Fruit fly (Drosophila melanogaster) whole organism, wandering third instar larva: ENCODE data around the gene Glys.

ENCODE experiments used
- Abd-B ChIP-seq: fragments of >200 bp; optimal IDR thresholded peaks from 2 replicates; lab custom pipeline; 2017; ENCODE audit warnings: missing biosample characterization, missing genetic modification characterization
- CG32264 ChIP-seq: fragments of 200-800 bp; sonication (Bioruptor generic); optimal IDR thresholded peaks from 2 replicates; lab custom pipeline; 2016; ENCODE audit warnings: missing biosample characterization, missing genetic modification characterization
- CG9705 ChIP-seq: fragments of 200-800 bp; sonication (Bioruptor generic); optimal IDR thresholded peaks from 2 replicates; lab custom pipeline; 2018; ENCODE audit warnings: missing biosample characterization, mild to moderate bottlenecking, missing genetic modification characterization
- CrebA ChIP-seq: fragments of 200-800 bp; sonication (Bioruptor generic); optimal IDR thresholded peaks from 2 replicates; lab custom pipeline; 2016; ENCODE audit warnings: missing biosample characterization, mild to moderate bottlenecking, missing genetic modification characterization, borderline replicate concordance
- Dfd ChIP-seq: fragments of >200 bp; optimal IDR thresholded peaks from 2 replicates; lab custom pipeline; 2017; ENCODE audit warnings: missing biosample characterization, missing genetic modification characterization
- Dif ChIP-seq: fragments of 200-275, 200-300 bp; sonication (Bioruptor generic); optimal IDR thresholded peaks from 2 replicates; lab custom pipeline; 2018; ENCODE audit warnings: missing biosample characterization, missing genetic modification characterization; ENCODE audit not compliant: partially characterized antibody
- GATAd ChIP-seq: sonication (Bioruptor generic); optimal IDR thresholded peaks from 2 replicates; lab custom pipeline; 2016; ENCODE audit warnings: missing biosample characterization, missing genetic modification characterization
- HLH106 ChIP-seq: fragments of 200-800 bp; optimal IDR thresholded peaks from 3 replicates; lab custom pipeline; 2019; ENCODE audit warnings: missing biosample characterization, mild to moderate bottlenecking, missing genetic modification characterization, moderate library complexity
- Hnf4 ChIP-seq: fragments of 200-800 bp; sonication (Bioruptor generic); optimal IDR thresholded peaks from 2 replicates; lab custom pipeline; 2016; ENCODE audit warnings: missing biosample characterization, mild to moderate bottlenecking, missing genetic modification characterization
- Hr78 ChIP-seq: fragments of >200 bp; optimal IDR thresholded peaks from 2 replicates; lab custom pipeline; 2017; ENCODE audit warnings: missing biosample characterization, missing genetic modification characterization
- Hr83 ChIP-seq: fragments of 200-300 bp; sonication (Bioruptor generic); optimal IDR thresholded peaks from 2 replicates; lab custom pipeline; 2016; ENCODE audit warnings: missing biosample characterization, mild to moderate bottlenecking, missing genetic modification characterization, moderate library complexity; ENCODE audit not compliant: poor library complexity, severe bottlenecking
- Jra ChIP-seq: sonication (Bioruptor generic); optimal IDR thresholded peaks from 2 replicates; lab custom pipeline; 2016; ENCODE audit warnings: missing biosample characterization, missing genetic modification characterization
- Mio ChIP-seq: sonication (Bioruptor generic); optimal IDR thresholded peaks from 2 replicates; lab custom pipeline; 2016; ENCODE audit warnings: missing biosample characterization, missing genetic modification characterization
- Myc ChIP-seq: fragments of >200 bp; optimal IDR thresholded peaks from 2 replicates; lab custom pipeline; 2017
- N ChIP-seq: fragments of >200 bp; optimal IDR thresholded peaks from 2 replicates; lab custom pipeline; 2018; ENCODE audit warnings: missing biosample characterization, missing external identifiers, missing genetic modification characterization
- OdsH ChIP-seq: fragments of 200-800 bp; sonication (Bioruptor generic); optimal IDR thresholded peaks from 2 replicates; lab custom pipeline; 2016; ENCODE audit warnings: missing biosample characterization, mild to moderate bottlenecking, missing genetic modification characterization
- Rel ChIP-seq, 2 experiments: fragments of 200-800 bp; sonication (Bioruptor generic) in 1 of 2; optimal IDR thresholded peaks; 2 replicates in 1 of 2; 3 replicates in 1 of 2; lab custom pipeline; 2016 to 2019; ENCODE audit warnings: mild to moderate bottlenecking in 2 of 2, missing biosample characterization in 2 of 2, missing genetic modification characterization in 2 of 2, moderate library complexity in 1 of 2
- Sp1 ChIP-seq: fragments of 200-800 bp; sonication (Bioruptor generic); optimal IDR thresholded peaks from 3 replicates; lab custom pipeline; 2019; ENCODE audit warnings: missing biosample characterization, mild to moderate bottlenecking, missing genetic modification characterization, moderate library complexity
- Vsx2 ChIP-seq: fragments of 200-300, 225-300 bp; sonication (Bioruptor generic); optimal IDR thresholded peaks from 2 replicates; lab custom pipeline; 2018; ENCODE audit warnings: missing biosample characterization, missing genetic modification characterization; ENCODE audit not compliant: partially characterized antibody
- br ChIP-seq: fragments of 200-800 bp; sonication (Bioruptor generic); optimal IDR thresholded peaks from 2 replicates; lab custom pipeline; 2016; ENCODE audit warnings: missing biosample characterization, missing genetic modification characterization
- brk ChIP-seq: fragments of 200-800 bp; sonication (Bioruptor generic); optimal IDR thresholded peaks from 2 replicates; lab custom pipeline; 2016; ENCODE audit warnings: missing biosample characterization, mild to moderate bottlenecking, missing genetic modification characterization
- dl ChIP-seq, 2 experiments: fragments of 175-275, 200-275 bp in 1 of 2; fragments of 200-275 bp in 1 of 2; sonication (Bioruptor generic); optimal IDR thresholded peaks; lab custom pipeline; 2018; ENCODE audit warnings: mild to moderate bottlenecking in 2 of 2, missing biosample characterization in 2 of 2, missing genetic modification characterization in 2 of 2, moderate library complexity in 2 of 2; ENCODE audit not compliant: partially characterized antibody in 2 of 2, insufficient read depth in 1 of 2
- dmrt93B ChIP-seq: fragments of 200-800 bp; sonication (Bioruptor generic); optimal IDR thresholded peaks from 2 replicates; lab custom pipeline; 2018; ENCODE audit warnings: missing biosample characterization, mild to moderate bottlenecking, missing genetic modification characterization
- dsf ChIP-seq: sonication (Bioruptor generic); optimal IDR thresholded peaks from 2 replicates; lab custom pipeline; 2016; ENCODE audit warnings: missing biosample characterization, missing genetic modification characterization, borderline replicate concordance
- ey ChIP-seq: fragments of 200-800 bp; sonication (Bioruptor generic); optimal IDR thresholded peaks from 2 replicates; lab custom pipeline; 2016; ENCODE audit warnings: missing biosample characterization, missing genetic modification characterization
- foxo ChIP-seq, 2 experiments: fragments of 200-800 bp; sonication (Bioruptor generic); optimal IDR thresholded peaks; 2 replicates in 1 of 2; 3 replicates in 1 of 2; lab custom pipeline; 2016 to 2017; ENCODE audit warnings: missing biosample characterization in 2 of 2, missing genetic modification characterization in 2 of 2
- fru ChIP-seq: fragments of 200-800 bp; sonication (Bioruptor generic); optimal IDR thresholded peaks from 3 replicates; lab custom pipeline; 2016; ENCODE audit warnings: missing biosample characterization, mild to moderate bottlenecking, missing genetic modification characterization
- h ChIP-seq: fragments of 200-800 bp; sonication (Bioruptor generic); optimal IDR thresholded peaks from 3 replicates; lab custom pipeline; 2016; ENCODE audit warnings: missing biosample characterization, mild to moderate bottlenecking, missing genetic modification characterization
- jim ChIP-seq: fragments of 175-275, 200-325 bp; sonication (Bioruptor generic); optimal IDR thresholded peaks from 2 replicates; lab custom pipeline; 2016; ENCODE audit warnings: missing biosample characterization, mild to moderate bottlenecking, missing genetic modification characterization
- lola ChIP-seq: fragments of >200 bp; optimal IDR thresholded peaks from 2 replicates; lab custom pipeline; 2017; ENCODE audit warnings: missing biosample characterization, missing genetic modification characterization
- pan ChIP-seq: fragments of >200 bp; optimal IDR thresholded peaks from 2 replicates; lab custom pipeline; 2017
- psq ChIP-seq: fragments of 200-800 bp; sonication (Bioruptor generic); optimal IDR thresholded peaks from 3 replicates; lab custom pipeline; 2017; ENCODE audit warnings: missing biosample characterization, mild to moderate bottlenecking, missing genetic modification characterization, moderate library complexity
- rgr ChIP-seq: fragments of 200-800 bp; sonication (Bioruptor generic); optimal IDR thresholded peaks from 3 replicates; lab custom pipeline; 2016; ENCODE audit warnings: missing biosample characterization, mild to moderate bottlenecking, missing genetic modification characterization
- sage ChIP-seq: fragments of 200-800 bp; sonication (Bioruptor generic); optimal IDR thresholded peaks from 2 replicates; lab custom pipeline; 2016; ENCODE audit warnings: missing biosample characterization, mild to moderate bottlenecking, missing genetic modification characterization
- sv ChIP-seq: fragments of 200-800 bp; sonication (Bioruptor generic); optimal IDR thresholded peaks from 3 replicates; lab custom pipeline; 2016; ENCODE audit warnings: missing biosample characterization, missing genetic modification characterization
- tai ChIP-seq: sonication (Bioruptor generic); optimal IDR thresholded peaks from 2 replicates; lab custom pipeline; 2016; ENCODE audit warnings: missing biosample characterization, missing genetic modification characterization
- usp ChIP-seq: fragments of >200 bp; optimal IDR thresholded peaks from 2 replicates; lab custom pipeline; 2017; ENCODE audit warnings: missing biosample characterization, missing genetic modification characterization
- woc ChIP-seq: sonication (Bioruptor generic); optimal IDR thresholded peaks from 2 replicates; lab custom pipeline; 2016; ENCODE audit warnings: missing biosample characterization, mild to moderate bottlenecking, missing genetic modification characterization

The Glys gene

DNA sequence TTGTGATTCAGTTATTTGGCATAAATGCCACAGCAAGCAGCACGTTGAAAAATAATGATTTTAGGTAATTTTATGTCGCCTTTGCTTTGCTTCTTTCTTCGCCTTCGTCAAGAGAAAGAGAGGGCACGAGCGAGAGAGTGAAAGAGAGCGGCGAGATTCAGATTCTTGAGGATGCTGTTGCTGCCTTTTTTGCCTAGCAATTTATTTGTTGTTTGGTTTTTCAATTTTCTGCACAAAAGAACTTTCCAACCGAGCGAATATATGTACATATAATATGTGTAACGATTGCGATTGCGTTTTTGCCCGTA, 52.4 kb downstream of the Glys start:
- TF ChIP-seq Mio (GFP tag; lab: Kevin White, UChicago), result no peak
- peak in 1 of 2 experiments; percentile 1 for TF ChIP-seq dl (GFP tag; optimal IDR thresholded peaks at IDR 0.05; lab: Kevin White, UChicago; ENCODE audit: insufficient read depth in 1 of 2, partially characterized antibody in 2 of 2)
- TF ChIP-seq GATAd, result no peak
- no peak for TF ChIP-seq Myc (lab: Kevin White, UChicago)
- no peak for TF ChIP-seq Sp1 (GFP tag; lab: Kevin White, UChicago)
- peak; percentile 39 for TF ChIP-seq psq
- TF ChIP-seq, all 38 proteins: peak for 2

DNA sequence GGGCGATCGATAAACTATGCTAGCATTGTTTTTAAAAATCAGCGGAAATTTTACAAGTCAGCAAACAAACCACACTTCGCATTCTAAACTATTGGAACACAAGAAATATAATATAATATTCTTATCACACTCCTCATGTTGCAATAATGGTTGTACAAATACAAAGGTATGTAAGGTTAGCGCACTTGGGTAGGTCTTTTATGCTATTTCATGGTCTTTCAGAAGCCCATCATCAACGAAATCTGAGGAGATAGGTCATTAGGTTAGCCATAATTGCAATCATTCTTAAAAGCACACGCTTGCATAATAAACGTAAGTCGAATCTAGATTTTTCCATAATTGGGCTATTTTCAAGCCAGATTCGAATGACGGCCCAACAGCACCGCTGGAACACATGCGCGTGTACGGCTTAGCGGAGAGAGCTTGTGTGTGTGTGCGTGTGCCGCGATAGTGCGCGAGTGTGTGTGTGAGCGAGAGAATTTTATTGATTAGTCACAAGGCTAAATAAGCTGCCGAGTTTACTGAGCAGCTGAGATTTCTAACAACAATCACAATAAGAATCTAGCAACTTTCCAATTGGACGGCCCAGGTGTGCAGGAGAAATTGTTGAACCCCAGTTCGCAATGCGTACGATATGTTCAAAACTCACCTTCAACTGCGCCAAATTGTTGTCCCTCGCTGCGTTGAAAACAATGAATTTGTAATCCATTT, 53.0 kb downstream of the Glys start:
- peak in 1 of 2 experiments; percentile 28 for TF ChIP-seq foxo (GFP tag; optimal IDR thresholded peaks at IDR 0.05; lab: Kevin White, UChicago)
- no peak for TF ChIP-seq Hr83 (GFP tag; lab: Kevin White, UChicago)
- peak; percentile 23 for TF ChIP-seq br (GFP tag; lab: Kevin White, UChicago)
- TF ChIP-seq Dfd, result no peak
- no peak for TF ChIP-seq dsf (GFP tag; lab: Kevin White, UChicago)
- TF ChIP-seq ey, result no peak
- TF ChIP-seq dmrt93B (GFP tag; lab: Kevin White, UChicago), result no peak
- no peak for TF ChIP-seq dl (GFP tag; optimal IDR thresholded peaks at IDR 0.05; lab: Kevin White, UChicago; ENCODE audit: insufficient read depth in 1 of 2, partially characterized antibody in 2 of 2)
- TF ChIP-seq woc (GFP tag; lab: Kevin White, UChicago), result peak; percentile 77
- TF ChIP-seq Abd-B, result no peak
- no peak for TF ChIP-seq jim (GFP tag; lab: Kevin White, UChicago)
- peak; percentile 46 for TF ChIP-seq h
- peak; percentile 5 for TF ChIP-seq Sp1 (GFP tag; lab: Kevin White, UChicago)
- peak; percentile 13 for TF ChIP-seq OdsH (GFP tag; lab: Kevin White, UChicago)
- no peak for TF ChIP-seq Mio (GFP tag; lab: Kevin White, UChicago)
- no peak for TF ChIP-seq rgr
- TF ChIP-seq N (GFP tag; lab: Kevin White, UChicago), result no peak
- TF ChIP-seq Hr78 (GFP tag; lab: Kevin White, UChicago), result no peak
- TF ChIP-seq HLH106 (tag; lab: Kevin White, UChicago), result no peak
- TF ChIP-seq Dif (GFP tag; lab: Kevin White, UChicago), result no peak
- TF ChIP-seq Myc (lab: Kevin White, UChicago), result peak; percentile 99
- no peak for TF ChIP-seq tai (GFP tag; lab: Kevin White, UChicago)
- TF ChIP-seq psq, result no peak
- no peak for TF ChIP-seq Rel (GFP tag; optimal IDR thresholded peaks at IDR 0.05; lab: Kevin White, UChicago)
- TF ChIP-seq Rel (tag; optimal IDR thresholded peaks at IDR 0.05; lab: Kevin White, UChicago), result no peak
- TF ChIP-seq Jra (GFP tag; lab: Kevin White, UChicago), result no peak
- TF ChIP-seq sage (GFP tag; lab: Kevin White, UChicago), result no peak
- TF ChIP-seq CG9705 (GFP tag; lab: Kevin White, UChicago), result no peak
- TF ChIP-seq lola (GFP tag; lab: Kevin White, UChicago), result no peak
- TF ChIP-seq sv (GFP tag; lab: Kevin White, UChicago), result no peak
- no peak for TF ChIP-seq brk (GFP tag; lab: Kevin White, UChicago)
- no peak for TF ChIP-seq Hnf4
- TF ChIP-seq GATAd, result no peak
- TF ChIP-seq CG32264, result no peak
- TF ChIP-seq pan, result no peak
- peak; percentile 30 for TF ChIP-seq fru (GFP tag; lab: Kevin White, UChicago)
- TF ChIP-seq usp (GFP tag; lab: Kevin White, UChicago), result no peak
- TF ChIP-seq Vsx2 (GFP tag; lab: Kevin White, UChicago), result no peak
- TF ChIP-seq CrebA (GFP tag; lab: Kevin White, UChicago), result no peak
